Fruit fly (Drosophila melanogaster) whole organism, prepupa: ENCODE data around the gene Task7.

Source experiments
- CG15336 ChIP-seq: fragments of 200-800 bp; sonication (Bioruptor generic); IDR thresholded peaks from 2 replicates; pipeline ENCODE4 v1.3.6; 2022; ENCODE audit warnings: missing biosample characterization, missing genetic modification characterization
- CG3032 ChIP-seq: fragments of 200-800 bp; optimal IDR thresholded peaks from 2 replicates; lab custom pipeline; 2019; ENCODE audit warnings: missing biosample characterization, mild to moderate bottlenecking, missing genetic modification characterization, moderate library complexity
- CG6808 ChIP-seq: fragments of 200-800 bp; sonication (Bioruptor generic); optimal IDR thresholded peaks from 3 replicates; lab custom pipeline; 2017; ENCODE audit warnings: missing biosample characterization, missing genetic modification characterization, mild to moderate bottlenecking, moderate library complexity, missing genetic modification reagents
- Hr39 ChIP-seq: fragments of 200-800 bp; sonication (Bioruptor generic); optimal IDR thresholded peaks from 2 replicates; lab custom pipeline; 2016; ENCODE audit warnings: missing biosample characterization, missing genetic modification characterization
- Hr4 ChIP-seq: fragments of 200-800 bp; sonication (Bioruptor generic); optimal IDR thresholded peaks from 3 replicates; lab custom pipeline; 2016; ENCODE audit warnings: missing biosample characterization, missing genetic modification characterization
- Sox102F ChIP-seq: fragments of 200-800 bp; sonication (Bioruptor generic); optimal IDR thresholded peaks from 2 replicates; lab custom pipeline; 2016; ENCODE audit warnings: missing biosample characterization, mild to moderate bottlenecking, missing genetic modification characterization
- acj6 ChIP-seq: fragments of 200-800 bp; sonication (Bioruptor generic); optimal IDR thresholded peaks from 3 replicates; lab custom pipeline; 2016; ENCODE audit warnings: missing biosample characterization, missing genetic modification characterization
- dac ChIP-seq: fragments of 200-800 bp; sonication (Bioruptor generic); optimal IDR thresholded peaks from 2 replicates; lab custom pipeline; 2017; ENCODE audit warnings: missing biosample characterization, mild to moderate bottlenecking, missing genetic modification characterization
- dsx ChIP-seq: fragments of 200-800 bp; optimal IDR thresholded peaks from 3 replicates; lab custom pipeline; 2019; ENCODE audit warnings: missing biosample characterization, mild to moderate bottlenecking, missing genetic modification characterization, moderate library complexity; ENCODE audit not compliant: poor library complexity, severe bottlenecking
- lz ChIP-seq: fragments of 200-800 bp; sonication (Bioruptor generic); optimal IDR thresholded peaks from 3 replicates; lab custom pipeline; 2016; ENCODE audit warnings: missing biosample characterization, missing genetic modification characterization
- pdm3 ChIP-seq: fragments of 200-800 bp; sonication (Bioruptor generic); optimal IDR thresholded peaks from 3 replicates; lab custom pipeline; 2016; ENCODE audit warnings: missing biosample characterization, missing genetic modification characterization

DNA sequence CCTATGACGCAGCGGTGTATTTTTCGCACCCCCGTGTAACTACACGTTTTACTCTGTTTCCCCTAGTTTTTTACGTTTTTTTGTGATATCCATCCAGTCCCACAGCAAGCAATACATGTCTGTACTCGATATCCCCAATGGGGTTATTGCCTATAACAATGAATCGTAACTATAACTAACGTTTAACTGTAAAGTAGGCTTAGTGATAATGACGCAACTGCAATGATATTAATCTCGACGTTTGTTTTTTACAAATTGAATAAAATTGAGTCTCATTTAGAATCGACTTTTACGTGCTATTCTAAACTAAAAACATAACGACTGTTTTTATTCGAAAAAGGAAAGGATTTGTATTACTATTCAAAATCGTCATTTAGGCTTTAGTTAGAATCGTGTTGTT lies 4.9 kb upstream of the Task7 start:
- TF ChIP-seq CG15336 (GFP tag; lab: Robert Waterston, UW) (no peak), pdm3 (GFP tag; lab: Kevin White, UChicago) (no peak), acj6 (GFP tag; lab: Kevin White, UChicago) (no peak), dsx (GFP tag; lab: Kevin White, UChicago) (no peak), dac (GFP tag; lab: Kevin White, UChicago) (no peak), Hr4 (GFP tag; lab: Kevin White, UChicago) (no peak), CG3032 (no peak), Hr39 (GFP tag; lab: Kevin White, UChicago) (no peak), lz (GFP tag; lab: Kevin White, UChicago) (no peak), CG6808 (GFP tag; lab: Kevin White, UChicago) (no peak), Sox102F (no peak)
